Fruit fly (Drosophila melanogaster): ENCODE measurements around the gene CG1227.

DNA sequence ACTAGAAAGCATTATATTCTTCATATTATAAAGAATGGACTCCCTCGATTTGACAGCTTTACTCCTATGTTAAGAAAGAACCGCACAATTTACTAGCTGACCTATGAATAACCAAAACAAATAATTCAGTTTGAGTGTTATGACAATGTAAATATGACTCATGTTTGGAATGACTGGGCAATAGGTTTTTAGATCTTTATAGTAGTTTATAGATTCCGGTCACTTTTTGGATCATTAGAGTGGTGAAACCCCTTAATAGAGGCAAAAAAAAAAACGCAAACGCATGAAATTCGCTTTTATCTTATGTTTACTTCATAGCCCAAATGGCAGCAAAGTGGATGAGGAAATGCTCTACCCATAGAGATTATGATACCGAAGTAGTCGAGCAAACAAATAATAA lies 29.9 kb downstream of the CG1227 start, which contains the start of gene CG14605:
- TF ChIP-seq psq (optimal IDR thresholded peaks at IDR 0.05) (no peak), h (optimal IDR thresholded peaks at IDR 0.05) (no peak)
